Worm (Caenorhabditis elegans) whole organism, L4 larva: ENCODE data around the gene F59B2.13.

Experiments used
- R02D3.7 ChIP-seq: fragments of 150-350 bp; sonication (generic microtip); optimal IDR thresholded peaks from 3 replicates; lab custom pipeline; 2014; ENCODE audit warnings: missing biosample characterization, missing genetic modification characterization
- T20F7.1 ChIP-seq: fragments of 200-800 bp; sonication (Bioruptor generic); optimal IDR thresholded peaks from 2 replicates; lab custom pipeline; 2018; ENCODE audit warnings: mild to moderate bottlenecking, missing genetic modification characterization, missing compliant biosample characterization
- ceh-62 ChIP-seq: sonication (generic microtip); optimal IDR thresholded peaks from 2 replicates; lab custom pipeline; 2017; ENCODE audit warnings: missing biosample characterization, missing genetic modification characterization
- ces-1 ChIP-seq: fragments of 150-350 bp; sonication (generic microtip); optimal IDR thresholded peaks from 4 replicates; lab custom pipeline; 2014; ENCODE audit warnings: missing biosample characterization, missing genetic modification reagents, missing genetic modification characterization
- fkh-10 ChIP-seq: fragments of 150-350 bp; optimal IDR thresholded peaks from 2 replicates; lab custom pipeline; 2014; ENCODE audit warnings: missing biosample characterization, missing genetic modification reagents, missing genetic modification characterization
- nhr-10 ChIP-seq: fragments of 150-350 bp; optimal IDR thresholded peaks from 2 replicates; lab custom pipeline; 2014; ENCODE audit warnings: missing biosample characterization, missing genetic modification characterization
- nhr-11 ChIP-seq: fragments of 150-350 bp; optimal IDR thresholded peaks from 2 replicates; lab custom pipeline; 2014; ENCODE audit warnings: missing biosample characterization, missing genetic modification characterization
- nhr-237 ChIP-seq: sonication (generic microtip); optimal IDR thresholded peaks from 2 replicates; lab custom pipeline; 2017; ENCODE audit warnings: missing biosample characterization, missing genetic modification characterization
- nhr-76 ChIP-seq: fragments of 150-350 bp; optimal IDR thresholded peaks from 2 replicates; lab custom pipeline; 2014; ENCODE audit warnings: missing biosample characterization, missing genetic modification characterization
- nhr-77 ChIP-seq: fragments of 150-350 bp; optimal IDR thresholded peaks from 2 replicates; lab custom pipeline; 2014; ENCODE audit warnings: missing biosample characterization, missing genetic modification characterization
- pqm-1 ChIP-seq: sonication (generic microtip); optimal IDR thresholded peaks from 2 replicates; lab custom pipeline; 2017; ENCODE audit warnings: missing biosample characterization, missing genetic modification characterization
- unc-39 ChIP-seq: sonication (generic microtip); optimal IDR thresholded peaks from 2 replicates; lab custom pipeline; 2017; ENCODE audit warnings: missing biosample characterization, missing genetic modification characterization
- ztf-11 ChIP-seq: fragments of 150-350 bp; optimal IDR thresholded peaks from 2 replicates; lab custom pipeline; 2014; ENCODE audit warnings: missing biosample characterization, missing genetic modification characterization

DNA sequence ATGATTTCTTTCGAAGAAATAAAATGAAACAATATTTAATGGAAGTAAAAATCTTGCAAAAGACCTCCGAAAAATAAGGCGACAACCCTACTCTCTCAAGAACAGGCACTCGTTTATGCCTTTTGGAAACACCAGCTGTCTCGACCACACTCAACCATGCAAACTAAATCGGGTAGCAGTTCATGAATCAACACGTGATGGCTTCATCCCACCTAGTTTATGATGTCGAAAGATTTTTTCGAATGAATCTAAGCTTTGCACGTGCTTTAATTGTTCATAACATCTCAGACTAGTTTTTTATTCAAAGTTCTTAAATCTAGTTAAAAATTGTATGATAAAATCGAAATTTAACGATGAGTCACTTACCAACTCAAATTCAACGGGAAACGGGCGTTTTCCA lies 26.4 kb upstream of the F59B2.13 start:
- TF ChIP-seq nhr-76 (tag; lab: Kevin White, UChicago) (no peak), nhr-237 (tag; lab: Kevin White, UChicago) (no peak), nhr-10 (tag; lab: Kevin White, UChicago) (no peak), nhr-11 (no peak), fkh-10 (no peak), pqm-1 (tag; lab: Kevin White, UChicago) (no peak), T20F7.1 (GFP tag; lab: Kevin White, UChicago) (no peak), ceh-62 (tag; lab: Kevin White, UChicago) (no peak), unc-39 (tag; lab: Kevin White, UChicago) (no peak), ztf-11 (tag; lab: Kevin White, UChicago) (no peak), ces-1 (GFP tag; lab: Kevin White, UChicago) (no peak), nhr-77 (no peak), R02D3.7 (tag; lab: Kevin White, UChicago) (no peak)
